Fruit fly (Drosophila melanogaster): ENCODE results near the gene rdgB.

Gene rdgB

dm6 chrX:13721934-13722333, 40.6 kb upstream of the rdgB start, which contains the start of the genes Mrgn1 and mus101 (continued):
- no peak for TF ChIP-seq CG15479 (GFP tag; optimal IDR thresholded peaks at IDR 0.05)
- TF ChIP-seq MBD-R2 (GFP tag; IDR thresholded peaks at IDR 0.05) = peak; percentile 90
- TF ChIP-seq lov (optimal IDR thresholded peaks at IDR 0.05) = no peak
- no peak for TF ChIP-seq lov (GFP tag; IDR thresholded peaks at IDR 0.05)
- peak; percentile 57; the same call in 1 of the 2 replicates for TF ChIP-seq nerfin-2 (GFP tag; IDR thresholded peaks at IDR 0.05; ENCODE audit: partially characterized antibody)
- no peak for TF ChIP-seq fd3F (GFP tag; optimal IDR thresholded peaks at IDR 0.05)
- TF ChIP-seq Lim3 (GFP tag; IDR thresholded peaks at IDR 0.05) = no peak
- no peak for TF ChIP-seq CG31365 (tag; optimal IDR thresholded peaks at IDR 0.05)
- TF ChIP-seq MESR4 (GFP tag; optimal IDR thresholded peaks at IDR 0.05) = peak; percentile 15
- peak; percentile 70 for TF ChIP-seq E2f1 (GFP tag; IDR thresholded peaks at IDR 0.05)
- TF ChIP-seq B-H2 (GFP tag; optimal IDR thresholded peaks at IDR 0.05) = no peak
- no peak for TF ChIP-seq CG11247 (GFP tag; IDR thresholded peaks at IDR 0.05)
- no peak for TF ChIP-seq ATbp (GFP tag; optimal IDR thresholded peaks at IDR 0.05)
- TF ChIP-seq crol (GFP tag; IDR thresholded peaks at IDR 0.05) = no peak
- no peak for TF ChIP-seq Mes4 (GFP tag; optimal IDR thresholded peaks at IDR 0.05)
- TF ChIP-seq CG6854 (GFP tag; optimal IDR thresholded peaks at IDR 0.05) = no peak
- TF ChIP-seq lbe (GFP tag; optimal IDR thresholded peaks at IDR 0.05) = no peak
- TF ChIP-seq CG7987 (GFP tag; optimal IDR thresholded peaks at IDR 0.05) = no peak
- no peak for TF ChIP-seq HLHmδ (GFP tag; optimal IDR thresholded peaks at IDR 0.05)
- no peak for TF ChIP-seq CG6254 (GFP tag; optimal IDR thresholded peaks at IDR 0.05)
- TF ChIP-seq Dp (GFP tag; optimal IDR thresholded peaks at IDR 0.05) = peak; percentile 78
- no peak for TF ChIP-seq CG11093 (GFP tag; IDR thresholded peaks at IDR 0.05)
- TF ChIP-seq Oaz (GFP tag; IDR thresholded peaks at IDR 0.05) = no peak
- TF ChIP-seq hkb (optimal IDR thresholded peaks at IDR 0.05) = no peak
- no peak for TF ChIP-seq hkb (GFP tag; IDR thresholded peaks at IDR 0.05)
- no peak for TF ChIP-seq Atf6 (GFP tag; IDR thresholded peaks at IDR 0.05)
- TF ChIP-seq CG11504 (tag; optimal IDR thresholded peaks at IDR 0.05) = no peak
- TF ChIP-seq zf30C (GFP tag; optimal IDR thresholded peaks at IDR 0.05) = no peak
- TF ChIP-seq E2f2 (GFP tag; IDR thresholded peaks at IDR 0.05) = peak; percentile 82
- peak; percentile 10 for TF ChIP-seq zen (tag; optimal IDR thresholded peaks at IDR 0.05)
- peak; percentile 56 for TF ChIP-seq stwl (tag; optimal IDR thresholded peaks at IDR 0.05)
- no peak for TF ChIP-seq ewg (GFP tag; optimal IDR thresholded peaks at IDR 0.05)
- no peak for TF ChIP-seq Jarid2 (GFP tag; optimal IDR thresholded peaks at IDR 0.05)
- TF ChIP-seq grau (tag; optimal IDR thresholded peaks at IDR 0.05) = no peak
- peak; percentile 58 for TF ChIP-seq psq (GFP tag; optimal IDR thresholded peaks at IDR 0.05)
- TF ChIP-seq CG17186 (GFP tag; optimal IDR thresholded peaks at IDR 0.05) = peak; percentile 1
- TF ChIP-seq nmo (GFP tag; optimal IDR thresholded peaks at IDR 0.05) = peak; percentile 45
- no peak for TF ChIP-seq slbo (GFP tag; IDR thresholded peaks at IDR 0.05)
- no peak for TF ChIP-seq gcm2 (GFP tag; optimal IDR thresholded peaks at IDR 0.05)
- peak; percentile 72 for TF ChIP-seq Dref (GFP tag; IDR thresholded peaks at IDR 0.05)
- no peak for TF ChIP-seq aop (GFP tag; IDR thresholded peaks at IDR 0.05)
- peak; percentile 26 for TF ChIP-seq HmgZ (tag; optimal IDR thresholded peaks at IDR 0.05)
- TF ChIP-seq GATAe (GFP tag; conservative IDR thresholded peaks at IDR 0.05) = no peak
- TF ChIP-seq Six4 (GFP tag; optimal IDR thresholded peaks at IDR 0.05) = no peak
- peak; percentile 79 for TF ChIP-seq CG2116 (GFP tag; optimal IDR thresholded peaks at IDR 0.05)
- peak; percentile 81 for TF ChIP-seq sna (GFP tag; IDR thresholded peaks at IDR 0.05; ENCODE audit: partially characterized antibody)
- TF ChIP-seq disco-r (GFP tag; optimal IDR thresholded peaks at IDR 0.05) = no peak
- no peak for TF ChIP-seq chm (GFP tag; IDR thresholded peaks at IDR 0.05)
- TF ChIP-seq fru (optimal IDR thresholded peaks at IDR 0.05) = no peak
- no peak for TF ChIP-seq CG7357 (GFP tag; IDR thresholded peaks at IDR 0.05)
- no peak for TF ChIP-seq CG15696 (tag; optimal IDR thresholded peaks at IDR 0.05)
- TF ChIP-seq Med (GFP tag) = peak; percentile 44
- no peak for TF ChIP-seq cwo (GFP tag; optimal IDR thresholded peaks at IDR 0.05)
